Worm (Caenorhabditis elegans) whole organism, L1 larva: ENCODE results near the gene Y47D3A.31.

ENCODE experiments used
- Y116A8C.19 ChIP-seq: sonication (generic microtip); optimal IDR thresholded peaks from 2 replicates; lab custom pipeline; 2016; ENCODE audit warnings: missing compliant biosample characterization, missing genetic modification characterization, borderline replicate concordance
- aha-1 ChIP-seq: fragments of 150-350 bp; optimal IDR thresholded peaks from 2 replicates; lab custom pipeline; 2014; ENCODE audit warnings: missing biosample characterization, missing genetic modification characterization
- alr-1 ChIP-seq: fragments of 200-800 bp; sonication (Bioruptor generic); optimal IDR thresholded peaks from 2 replicates; lab custom pipeline; 2018; ENCODE audit warnings: borderline replicate concordance, mild to moderate bottlenecking, missing genetic modification characterization, missing compliant biosample characterization
- ama-1 ChIP-seq: fragments of 150-350 bp; optimal IDR thresholded peaks from 2 replicates; lab custom pipeline; 2014
- blmp-1 ChIP-seq: fragments of 150-350 bp; optimal IDR thresholded peaks from 2 replicates; lab custom pipeline; 2014; ENCODE audit warnings: missing biosample characterization, missing genetic modification characterization
- ceh-82 ChIP-seq, 3 experiments: fragments of 150-350 bp in 1 of 3; sonication (generic microtip) in 2 of 3; optimal IDR thresholded peaks; 2 replicates each; lab custom pipeline; 2014 to 2017; ENCODE audit warnings: missing biosample characterization in 3 of 3, missing genetic modification characterization in 3 of 3
- ceh-88 ChIP-seq: fragments of 200-800 bp; sonication (Bioruptor generic); IDR thresholded peaks from 2 replicates; pipeline ENCODE4 v1.3.6; 2022; ENCODE audit warnings: missing genetic modification characterization, missing compliant biosample characterization
- dpl-1 ChIP-seq, 3 experiments: fragments of 150-350 bp in 2 of 3; sonication (generic microtip) in 1 of 3; optimal IDR thresholded peaks; 2 replicates each; lab custom pipeline; 2014 to 2017; ENCODE audit warnings: missing biosample characterization in 3 of 3, missing genetic modification characterization in 3 of 3, missing genetic modification reagents in 3 of 3
- dsc-1 ChIP-seq: sonication (generic microtip); optimal IDR thresholded peaks from 2 replicates; lab custom pipeline; 2016; ENCODE audit warnings: mild to moderate bottlenecking, missing genetic modification characterization, missing compliant biosample characterization
- efl-1 ChIP-seq, 4 experiments: fragments of 150-350 bp; optimal IDR thresholded peaks in 3 of 4; peaks in 1 of 4; 1 replicate in 1 of 4; 2 replicates in 3 of 4; lab custom pipeline; 2014; ENCODE audit warnings: missing biosample characterization in 2 of 4, missing genetic modification characterization in 2 of 4, missing genetic modification reagents in 2 of 4
- efl-3 ChIP-seq: fragments of 200-800 bp; sonication (Bioruptor generic); optimal IDR thresholded peaks from 2 replicates; lab custom pipeline; 2018; ENCODE audit warnings: mild to moderate bottlenecking, missing genetic modification characterization, missing compliant biosample characterization
- elt-2 ChIP-seq: sonication (generic microtip); optimal IDR thresholded peaks from 2 replicates; lab custom pipeline; 2016; ENCODE audit warnings: missing genetic modification characterization, mild to moderate bottlenecking, inconsistent platforms, missing compliant biosample characterization, missing genetic modification reagents
- fkh-10 ChIP-seq: sonication (generic microtip); optimal IDR thresholded peaks from 2 replicates; lab custom pipeline; 2017; ENCODE audit warnings: missing biosample characterization, missing genetic modification reagents, missing genetic modification characterization
- fkh-4 ChIP-seq: sonication (generic microtip); optimal IDR thresholded peaks from 2 replicates; lab custom pipeline; 2016; ENCODE audit warnings: missing compliant biosample characterization, missing genetic modification characterization, borderline replicate concordance
- fkh-8 ChIP-seq: sonication (generic microtip); optimal IDR thresholded peaks from 2 replicates; lab custom pipeline; 2016; ENCODE audit warnings: mild to moderate bottlenecking, missing genetic modification characterization, missing compliant biosample characterization
- fos-1 ChIP-seq: fragments of 150-350 bp; optimal IDR thresholded peaks from 2 replicates; lab custom pipeline; 2014; ENCODE audit warnings: missing biosample characterization, missing genetic modification characterization
- hlh-17 ChIP-seq: fragments of 200-800 bp; sonication (Bioruptor generic); optimal IDR thresholded peaks from 2 replicates; lab custom pipeline; 2018; ENCODE audit warnings: missing genetic modification characterization, mild to moderate bottlenecking, missing compliant biosample characterization, moderate library complexity, borderline replicate concordance
- hlh-4 ChIP-seq: sonication (generic microtip); optimal IDR thresholded peaks from 2 replicates; lab custom pipeline; 2016; ENCODE audit warnings: mild to moderate bottlenecking, missing genetic modification characterization, missing compliant biosample characterization
- hpl-2 ChIP-seq: fragments of 150-350 bp; optimal IDR thresholded peaks from 2 replicates; lab custom pipeline; 2014; ENCODE audit warnings: missing biosample characterization, missing genetic modification reagents, missing genetic modification characterization
- isw-1 ChIP-seq: fragments of 200-800 bp; sonication (Bioruptor generic); IDR thresholded peaks from 2 replicates; pipeline ENCODE4 v1.3.6; 2022; ENCODE audit warnings: missing genetic modification characterization, missing compliant biosample characterization
- jun-1 ChIP-seq: fragments of 150-350 bp; optimal IDR thresholded peaks from 2 replicates; lab custom pipeline; 2014; ENCODE audit warnings: missing biosample characterization, missing genetic modification reagents, missing genetic modification characterization
- lin-13 ChIP-seq: fragments of 150-350 bp; optimal IDR thresholded peaks from 2 replicates; lab custom pipeline; 2014; ENCODE audit warnings: missing biosample characterization, missing genetic modification reagents, missing genetic modification characterization
- lin-14 ChIP-seq: fragments of 200-800 bp; sonication (Bioruptor generic); optimal IDR thresholded peaks from 2 replicates; lab custom pipeline; 2018; ENCODE audit warnings: mild to moderate bottlenecking, missing genetic modification characterization, moderate library complexity, missing compliant biosample characterization
- lin-15B ChIP-seq: fragments of 150-350 bp; sonication (generic microtip); optimal IDR thresholded peaks from 3 replicates; lab custom pipeline; 2014; ENCODE audit warnings: missing biosample characterization, missing genetic modification characterization
- lin-35 ChIP-seq, 2 experiments: fragments of 150-350 bp; optimal IDR thresholded peaks; 2 replicates each; lab custom pipeline; 2014; ENCODE audit warnings: missing biosample characterization in 2 of 2, missing genetic modification characterization in 2 of 2, missing genetic modification reagents in 2 of 2
- lsy-2 ChIP-seq, 2 experiments: fragments of 150-350 bp; optimal IDR thresholded peaks; 2 replicates each; lab custom pipeline; 2014; ENCODE audit warnings: missing biosample characterization in 2 of 2, missing genetic modification characterization in 2 of 2
- nhr-19 ChIP-seq: fragments of 200-800 bp; sonication (Bioruptor generic); conservative IDR thresholded peaks from 2 replicates; pipeline ENCODE4 v1.3.6; 2022; ENCODE audit warnings: missing genetic modification characterization, missing compliant biosample characterization
- nhr-20 ChIP-seq: sonication (generic microtip); optimal IDR thresholded peaks from 2 replicates; lab custom pipeline; 2016; ENCODE audit warnings: mild to moderate bottlenecking, missing genetic modification characterization, missing compliant biosample characterization
- nhr-71 ChIP-seq: sonication (generic microtip); optimal IDR thresholded peaks from 2 replicates; lab custom pipeline; 2016; ENCODE audit warnings: mild to moderate bottlenecking, missing genetic modification characterization, moderate library complexity, missing compliant biosample characterization
- nhr-77 ChIP-seq: fragments of 150-350 bp; optimal IDR thresholded peaks from 2 replicates; lab custom pipeline; 2014; ENCODE audit warnings: missing biosample characterization, missing genetic modification characterization
- nhr-84 ChIP-seq: sonication (generic microtip); optimal IDR thresholded peaks from 2 replicates; lab custom pipeline; 2017; ENCODE audit warnings: missing biosample characterization, missing genetic modification characterization
- nhr-90 ChIP-seq: sonication (generic microtip); optimal IDR thresholded peaks from 2 replicates; lab custom pipeline; 2016; ENCODE audit warnings: mild to moderate bottlenecking, missing genetic modification characterization, missing compliant biosample characterization; ENCODE audit not compliant: poor library complexity
- pqm-1 ChIP-seq: sonication (generic microtip); optimal IDR thresholded peaks from 3 replicates; lab custom pipeline; 2017; ENCODE audit warnings: missing biosample characterization, missing genetic modification characterization
- snpc-4 ChIP-seq: fragments of 150-350 bp; optimal IDR thresholded peaks from 2 replicates; lab custom pipeline; 2014; ENCODE audit warnings: missing biosample characterization, missing genetic modification characterization
- snu-23 ChIP-seq: sonication (generic microtip); optimal IDR thresholded peaks from 2 replicates; lab custom pipeline; 2016; ENCODE audit warnings: missing genetic modification characterization, missing compliant biosample characterization
- sptf-1 ChIP-seq: fragments of 150-350 bp; optimal IDR thresholded peaks from 2 replicates; lab custom pipeline; 2014; ENCODE audit warnings: missing biosample characterization, missing genetic modification characterization
- swsn-7 ChIP-seq: sonication (generic microtip); optimal IDR thresholded peaks from 2 replicates; lab custom pipeline; 2016; ENCODE audit warnings: missing genetic modification characterization, missing compliant biosample characterization
- tbx-2 ChIP-seq: sonication (generic microtip); optimal IDR thresholded peaks from 2 replicates; lab custom pipeline; 2016; ENCODE audit warnings: missing genetic modification characterization, missing compliant biosample characterization
- tlp-1 ChIP-seq: fragments of 150-350 bp; optimal IDR thresholded peaks from 2 replicates; lab custom pipeline; 2014; ENCODE audit warnings: missing biosample characterization, missing genetic modification characterization
- unc-98 ChIP-seq: fragments of 200-800 bp; sonication (Bioruptor generic); IDR thresholded peaks from 2 replicates; pipeline ENCODE4 v1.3.6; 2022; ENCODE audit warnings: missing genetic modification characterization, missing compliant biosample characterization
- vab-15 ChIP-seq: sonication (generic microtip); optimal IDR thresholded peaks from 2 replicates; lab custom pipeline; 2017; ENCODE audit warnings: missing genotype, mild to moderate bottlenecking, missing genetic modification characterization, missing compliant biosample characterization
- xbp-1 ChIP-seq: sonication (generic microtip); optimal IDR thresholded peaks from 2 replicates; lab custom pipeline; 2016; ENCODE audit warnings: missing genetic modification characterization, missing compliant biosample characterization
- zag-1 ChIP-seq: fragments of 150-350 bp; optimal IDR thresholded peaks from 2 replicates; lab custom pipeline; 2014; ENCODE audit warnings: missing biosample characterization, missing genetic modification characterization
- ztf-11 ChIP-seq, 2 experiments: sonication (generic microtip); optimal IDR thresholded peaks; 2 replicates each; lab custom pipeline; 2016 to 2017; ENCODE audit warnings: missing genetic modification characterization in 2 of 2, missing biosample characterization in 1 of 2, missing compliant biosample characterization in 1 of 2
- ztf-4 ChIP-seq: fragments of 150-350 bp; optimal IDR thresholded peaks from 2 replicates; lab custom pipeline; 2014; ENCODE audit warnings: missing biosample characterization, missing genetic modification characterization

The Y47D3A.31 gene

ce11 chrIII:11119176-11119853, 37.7 kb downstream of the Y47D3A.31 start, which contains the start of the genes sup-35 and Y48A6C.4 (continued):
- TF ChIP-seq ztf-11 (tag; optimal IDR thresholded peaks at IDR 0.05; lab: Kevin White, UChicago) (peak in 1 of 2 experiments; percentile 95), Y116A8C.19 (tag; lab: Kevin White, UChicago) (peak; percentile 76), swsn-7 (peak; percentile 90), unc-98 (peak; percentile 92), efl-1 (optimal IDR thresholded peaks at IDR 0.05; lab: Kevin White, UChicago) (peak; percentile 93 to 96), efl-1 (GFP tag; optimal IDR thresholded peaks at IDR 0.05 in 1 of 2; lab: Kevin White, UChicago) (peak; percentile 93 to 99), fkh-8 (peak; percentile 95), nhr-71 (peak; percentile 96), ceh-88 (peak; percentile 76), lin-13 (GFP tag; lab: Kevin White, UChicago) (peak; percentile 87), fkh-10 (GFP tag; lab: Kevin White, UChicago) (peak; percentile 30), pqm-1 (no peak), ceh-82 (tag; optimal IDR thresholded peaks at IDR 0.05; lab: Kevin White, UChicago) (peak; percentile 71 to 85 (median 84)), isw-1 (GFP tag; lab: Robert Waterston, UW) (peak; percentile 82), vab-15 (tag; lab: Kevin White, UChicago) (peak; percentile 91), nhr-77 (tag; lab: Kevin White, UChicago) (peak; percentile 82), tbx-2 (peak; percentile 92), lin-35 (GFP tag; optimal IDR thresholded peaks at IDR 0.05; lab: Kevin White, UChicago) (peak; percentile 94 to 96), snpc-4 (peak; percentile 78), ama-1 (lab: Kevin White, UChicago) (no peak), dpl-1 (GFP tag; optimal IDR thresholded peaks at IDR 0.05; lab: Kevin White, UChicago) (peak; percentile 93 to 95 (median 94)), blmp-1 (tag; lab: Kevin White, UChicago) (peak; percentile 68), zag-1 (tag; lab: Kevin White, UChicago) (no peak), nhr-20 (peak; percentile 94), fos-1 (tag; lab: Kevin White, UChicago) (peak; percentile 47)

ce11 chrIII:11118107-11118506, 38.9 kb downstream of the Y47D3A.31 start:
- TF ChIP-seq nhr-19 (GFP tag; lab: Robert Waterston, UW) (peak; percentile 38), nhr-90 (tag; lab: Kevin White, UChicago) (peak; percentile 29)
- TF ChIP-seq, all 84 proteins: peak for 2; not testable (repeated sequence) for 82

ce11 chrIII:11115956-11116355, 41.0 kb downstream of the Y47D3A.31 start:
- TF ChIP-seq alr-1 (tag; lab: Kevin White, UChicago) = peak; percentile 82
- no peak for TF ChIP-seq ceh-82 (tag; optimal IDR thresholded peaks at IDR 0.05; lab: Kevin White, UChicago)

ce11 chrIII:11113845-11114244, 43.2 kb downstream of the Y47D3A.31 start:
- TF ChIP-seq alr-1 (tag; lab: Kevin White, UChicago) (no peak), nhr-20 (no peak), lin-14 (GFP tag; lab: Kevin White, UChicago) (no peak), ztf-4 (tag; lab: Kevin White, UChicago) (no peak), sptf-1 (no peak), ama-1 (lab: Kevin White, UChicago) (no peak), hpl-2 (no peak), tlp-1 (tag; lab: Kevin White, UChicago) (no peak), lin-35 (GFP tag; optimal IDR thresholded peaks at IDR 0.05; lab: Kevin White, UChicago) (no peak), aha-1 (no peak)

ce11 chrIII:11112718-11113117, 44.3 kb downstream of the Y47D3A.31 start:
- TF ChIP-seq fkh-4 (peak; percentile 33), jun-1 (tag; lab: Kevin White, UChicago) (no peak), hlh-17 (GFP tag; lab: Kevin White, UChicago) (no peak), efl-3 (GFP tag; lab: Kevin White, UChicago) (no peak), hlh-4 (tag; lab: Kevin White, UChicago) (no peak), xbp-1 (tag; lab: Kevin White, UChicago) (peak; percentile 58), elt-2 (tag; lab: Kevin White, UChicago) (no peak), dsc-1 (tag; lab: Kevin White, UChicago) (peak; percentile 67), nhr-19 (GFP tag; lab: Robert Waterston, UW) (peak; percentile 75), lsy-2 (tag; optimal IDR thresholded peaks at IDR 0.05; lab: Kevin White, UChicago) (peak; percentile 38 to 43), lin-15B (tag; lab: Kevin White, UChicago) (peak; percentile 53), nhr-84 (tag; lab: Kevin White, UChicago) (no peak), snu-23 (GFP tag; lab: Kevin White, UChicago) (peak; percentile 61)
